Fruit fly (Drosophila melanogaster) whole organism, embryonic: Measurements from ENCODE around the gene Cpr67Fb.
A peak's percentile ranks its signal among the peaks of the same experiment; 100 is the strongest.

Experiments
- Adf1 ChIP-seq: fragments of 200-800 bp; sonication (Bioruptor generic); IDR thresholded peaks from 2 replicates; pipeline ENCODE4 v1.3.6; 2022; ENCODE audit warnings: missing biosample characterization, missing genetic modification characterization
- Asciz ChIP-seq: fragments of 200-800 bp; sonication (Bioruptor generic); optimal IDR thresholded peaks from 2 replicates; lab custom pipeline; 2017; ENCODE audit warnings: missing biosample characterization, mild to moderate bottlenecking, missing genetic modification characterization, missing genetic modification reagents
- CG10147 ChIP-seq: fragments of 200-800 bp; sonication (Bioruptor generic); optimal IDR thresholded peaks from 2 replicates; lab custom pipeline; 2019; ENCODE audit warnings: missing biosample characterization, mild to moderate bottlenecking, missing genetic modification characterization, moderate library complexity
- CG11560 ChIP-seq: fragments of 200-800 bp; sonication (Bioruptor generic); IDR thresholded peaks from 3 replicates; pipeline ENCODE4 v1.3.6; 2022; ENCODE audit warnings: missing biosample characterization, missing genetic modification characterization
- CG12104 ChIP-seq: fragments of 200-800 bp; sonication (Bioruptor generic); optimal IDR thresholded peaks from 3 replicates; lab custom pipeline; 2016; ENCODE audit warnings: missing biosample characterization, missing genetic modification characterization
- CG12391 ChIP-seq: fragments of 200-800 bp; sonication (Bioruptor generic); optimal IDR thresholded peaks from 3 replicates; lab custom pipeline; 2018; ENCODE audit warnings: missing biosample characterization, mild to moderate bottlenecking, missing genetic modification characterization, moderate library complexity
- CG13424 ChIP-seq: fragments of 200-800 bp; sonication (Bioruptor generic); optimal IDR thresholded peaks from 2 replicates; lab custom pipeline; 2019; ENCODE audit warnings: missing biosample characterization, mild to moderate bottlenecking, missing genetic modification characterization, moderate library complexity
- CG13624 ChIP-seq: fragments of 200-800 bp; sonication (Bioruptor generic); optimal IDR thresholded peaks from 2 replicates; lab custom pipeline; 2016; ENCODE audit warnings: missing biosample characterization, missing genetic modification characterization
- CG16863 ChIP-seq: fragments of 200-800 bp; sonication (Bioruptor generic); optimal IDR thresholded peaks from 3 replicates; lab custom pipeline; 2016; ENCODE audit warnings: missing biosample characterization, missing genetic modification characterization
- CG17328 ChIP-seq: fragments of 200-800 bp; sonication (Bioruptor generic); IDR thresholded peaks from 2 replicates; pipeline ENCODE4 v1.3.6; 2022; ENCODE audit warnings: missing biosample characterization, missing genetic modification characterization
- CG18476 ChIP-seq: fragments of 200-800 bp; sonication (Bioruptor generic); optimal IDR thresholded peaks from 2 replicates; lab custom pipeline; 2016; ENCODE audit warnings: missing biosample characterization, mild to moderate bottlenecking, missing genetic modification characterization
- CG32532 ChIP-seq: fragments of 200-800 bp; sonication (Bioruptor generic); IDR thresholded peaks from 2 replicates; pipeline ENCODE4 v1.3.6; 2022; ENCODE audit warnings: missing biosample characterization, missing genetic modification characterization
- CG33213 ChIP-seq: fragments of 200-800 bp; sonication (Bioruptor generic); optimal IDR thresholded peaks from 3 replicates; lab custom pipeline; 2016; ENCODE audit warnings: missing biosample characterization, missing genetic modification characterization
- CG3407 ChIP-seq: fragments of 200-800 bp; sonication (Bioruptor generic); optimal IDR thresholded peaks from 2 replicates; lab custom pipeline; 2018; ENCODE audit warnings: missing biosample characterization, mild to moderate bottlenecking, missing genetic modification characterization
- CG3847 ChIP-seq: fragments of 200-800 bp; sonication (Bioruptor generic); IDR thresholded peaks from 2 replicates; pipeline ENCODE4 v1.3.6; 2022; ENCODE audit warnings: missing biosample characterization, missing genetic modification characterization
- CG42726 ChIP-seq: fragments of 200-800 bp; sonication (Bioruptor generic); IDR thresholded peaks from 2 replicates; pipeline ENCODE4 v1.3.6; 2022; ENCODE audit warnings: missing biosample characterization, missing genetic modification characterization; ENCODE audit not compliant: partially characterized antibody
- CG4328 ChIP-seq: fragments of 200-800 bp; sonication (Bioruptor generic); optimal IDR thresholded peaks from 3 replicates; lab custom pipeline; 2017; ENCODE audit warnings: missing biosample characterization, missing genetic modification reagents, missing genetic modification characterization
- CG4360 ChIP-seq: fragments of 200-800 bp; sonication (Bioruptor generic); IDR thresholded peaks from 2 replicates; pipeline ENCODE4 v1.3.6; 2022; ENCODE audit warnings: missing biosample characterization, missing genetic modification characterization
- CG6683 ChIP-seq: fragments of 200-800 bp; sonication (Bioruptor generic); optimal IDR thresholded peaks from 2 replicates; lab custom pipeline; 2017; ENCODE audit warnings: missing biosample characterization, mild to moderate bottlenecking, missing genetic modification characterization, missing genetic modification reagents
- CG7372 ChIP-seq: fragments of 200-800 bp; sonication (Bioruptor generic); IDR thresholded peaks from 2 replicates; pipeline ENCODE4 v1.3.6; 2022; ENCODE audit warnings: missing biosample characterization, missing genetic modification characterization
- CG8388 ChIP-seq: fragments of 200-800 bp; sonication (Bioruptor generic); optimal IDR thresholded peaks from 2 replicates; lab custom pipeline; 2019; ENCODE audit warnings: missing biosample characterization, mild to moderate bottlenecking, missing genetic modification characterization, moderate library complexity
- CG8765 ChIP-seq: fragments of 200-800 bp; sonication (Bioruptor generic); IDR thresholded peaks from 2 replicates; pipeline ENCODE4 v1.3.6; 2022; ENCODE audit warnings: missing biosample characterization, missing genetic modification characterization
- CG8924 ChIP-seq: fragments of 200-800 bp; optimal IDR thresholded peaks from 3 replicates; lab custom pipeline; 2019; ENCODE audit warnings: missing biosample characterization, mild to moderate bottlenecking, missing genetic modification characterization, moderate library complexity
- CTCF ChIP-seq: fragments of 200-800 bp; sonication (Bioruptor generic); optimal IDR thresholded peaks from 2 replicates; lab custom pipeline; 2017; ENCODE audit warnings: missing biosample characterization, mild to moderate bottlenecking, missing genetic modification characterization, moderate library complexity
- Chrac-16 ChIP-seq: fragments of 200-800 bp; sonication (Bioruptor generic); optimal IDR thresholded peaks from 3 replicates; lab custom pipeline; 2016; ENCODE audit warnings: missing biosample characterization, missing genetic modification characterization
- Dad ChIP-seq: fragments of 200-800 bp; sonication (Bioruptor generic); optimal IDR thresholded peaks from 3 replicates; lab custom pipeline; 2016; ENCODE audit warnings: missing biosample characterization, missing genetic modification characterization
- Dip3 ChIP-seq: fragments of 200-800 bp; sonication (Bioruptor generic); optimal IDR thresholded peaks from 3 replicates; lab custom pipeline; 2016; ENCODE audit warnings: missing biosample characterization, missing genetic modification characterization
- E2f2 ChIP-seq: fragments of 200-800 bp; sonication (Bioruptor generic); IDR thresholded peaks from 2 replicates; pipeline ENCODE4 v1.3.6; 2022; ENCODE audit warnings: missing biosample characterization, missing genetic modification characterization
- Eip74EF ChIP-seq, 2 experiments: fragments of 200-800 bp in 1 of 2; fragments of >200 bp in 1 of 2; sonication (Bioruptor generic) in 1 of 2; optimal IDR thresholded peaks; 2 replicates each; lab custom pipeline; 2017 to 2019; ENCODE audit warnings: missing biosample characterization in 2 of 2, missing genetic modification characterization in 2 of 2, mild to moderate bottlenecking in 1 of 2, moderate library complexity in 1 of 2
- H2.0 ChIP-seq: fragments of 200-800 bp; sonication (Bioruptor generic); IDR thresholded peaks from 2 replicates; pipeline ENCODE4 v1.3.6; 2022; ENCODE audit warnings: missing biosample characterization, missing genetic modification characterization
- Hr78 ChIP-seq, 2 experiments: fragments of 200-800 bp in 1 of 2; fragments of >200 bp in 1 of 2; sonication (Bioruptor generic) in 1 of 2; optimal IDR thresholded peaks; 2 replicates each; lab custom pipeline; 2017 to 2019; ENCODE audit warnings: missing biosample characterization in 2 of 2, missing genetic modification characterization in 2 of 2, mild to moderate bottlenecking in 1 of 2, moderate library complexity in 1 of 2
- NFAT ChIP-seq: fragments of 200-800 bp; sonication (Bioruptor generic); IDR thresholded peaks from 2 replicates; pipeline ENCODE4 v1.3.6; 2022; ENCODE audit warnings: missing biosample characterization, missing genetic modification characterization
- Opbp ChIP-seq: fragments of 200-800 bp; sonication (Bioruptor generic); IDR thresholded peaks from 3 replicates; pipeline ENCODE4 v1.3.6; 2022; ENCODE audit warnings: missing biosample characterization, missing genetic modification characterization; ENCODE audit not compliant: partially characterized antibody
- Taf1 ChIP-seq: fragments of 200-800 bp; sonication (Bioruptor generic); IDR thresholded peaks from 2 replicates; pipeline ENCODE4 v1.3.6; 2022; ENCODE audit warnings: missing biosample characterization, missing genetic modification characterization
- Xbp1 ChIP-seq: fragments of 200-800 bp; sonication (Bioruptor generic); optimal IDR thresholded peaks from 3 replicates; lab custom pipeline; 2016; ENCODE audit warnings: missing biosample characterization, mild to moderate bottlenecking, missing genetic modification characterization
- ato ChIP-seq: fragments of 200-800 bp; sonication (Bioruptor generic); IDR thresholded peaks from 2 replicates; pipeline ENCODE4 v1.3.6; 2022; ENCODE audit warnings: missing biosample characterization, missing genetic modification characterization; ENCODE audit not compliant: partially characterized antibody
- bsh ChIP-seq, 2 experiments: fragments of 200-800 bp; sonication (Bioruptor generic); optimal IDR thresholded peaks; 2 replicates each; lab custom pipeline; 2017 to 2018; ENCODE audit warnings: mild to moderate bottlenecking in 2 of 2, missing biosample characterization in 2 of 2, missing genetic modification characterization in 2 of 2, moderate library complexity in 1 of 2
- chif ChIP-seq, 2 experiments: fragments of 200-800 bp; sonication (Bioruptor generic); optimal IDR thresholded peaks; 3 replicates each; lab custom pipeline; 2016; ENCODE audit warnings: missing biosample characterization in 2 of 2, missing genetic modification characterization in 2 of 2
- crp ChIP-seq, 2 experiments: fragments of 200-800 bp; sonication (Bioruptor generic); optimal IDR thresholded peaks; 2 replicates in 1 of 2; 3 replicates in 1 of 2; lab custom pipeline; 2017; ENCODE audit warnings: missing biosample characterization in 2 of 2, missing genetic modification characterization in 2 of 2, mild to moderate bottlenecking in 1 of 2, moderate library complexity in 1 of 2
- disco-r ChIP-seq: fragments of 200-800 bp; sonication (Bioruptor generic); optimal IDR thresholded peaks from 2 replicates; lab custom pipeline; 2016; ENCODE audit warnings: missing biosample characterization, missing genetic modification characterization
- dmrt99B ChIP-seq: fragments of 200-800 bp; sonication (Bioruptor generic); optimal IDR thresholded peaks from 2 replicates; lab custom pipeline; 2018; ENCODE audit warnings: missing biosample characterization, mild to moderate bottlenecking, missing genetic modification characterization, moderate library complexity
- gt ChIP-seq: fragments of 200-800 bp; sonication (Bioruptor generic); IDR thresholded peaks from 2 replicates; pipeline ENCODE4 v1.3.6; 2022; ENCODE audit warnings: missing biosample characterization, missing genetic modification characterization
- jumu ChIP-seq: fragments of 200-800 bp; sonication (Bioruptor generic); optimal IDR thresholded peaks from 3 replicates; lab custom pipeline; 2016; ENCODE audit warnings: missing biosample characterization, missing genetic modification characterization
- kay ChIP-seq: fragments of 200-800 bp; sonication (Bioruptor generic); optimal IDR thresholded peaks from 2 replicates; lab custom pipeline; 2016; ENCODE audit warnings: missing biosample characterization, missing genetic modification characterization
- sens-2 ChIP-seq: fragments of 200-800 bp; sonication (Bioruptor generic); IDR thresholded peaks from 2 replicates; pipeline ENCODE4 v1.3.6; 2022; ENCODE audit warnings: missing biosample characterization, missing genetic modification characterization
- sob ChIP-seq: fragments of 200-800 bp; sonication (Bioruptor generic); IDR thresholded peaks from 2 replicates; pipeline ENCODE4 v1.3.6; 2022; ENCODE audit warnings: missing biosample characterization, missing genetic modification characterization
- sug ChIP-seq: fragments of 200-800 bp; optimal IDR thresholded peaks from 2 replicates; lab custom pipeline; 2019; ENCODE audit warnings: missing biosample characterization, mild to moderate bottlenecking, missing genetic modification characterization, moderate library complexity
- tin ChIP-seq: fragments of 200-800 bp; sonication (Bioruptor generic); optimal IDR thresholded peaks from 3 replicates; lab custom pipeline; 2016; ENCODE audit warnings: missing biosample characterization, missing genetic modification characterization
- usp ChIP-seq: fragments of >200 bp; optimal IDR thresholded peaks from 2 replicates; lab custom pipeline; 2017; ENCODE audit warnings: missing biosample characterization, missing genetic modification characterization

Cpr67Fb gene

DNA sequence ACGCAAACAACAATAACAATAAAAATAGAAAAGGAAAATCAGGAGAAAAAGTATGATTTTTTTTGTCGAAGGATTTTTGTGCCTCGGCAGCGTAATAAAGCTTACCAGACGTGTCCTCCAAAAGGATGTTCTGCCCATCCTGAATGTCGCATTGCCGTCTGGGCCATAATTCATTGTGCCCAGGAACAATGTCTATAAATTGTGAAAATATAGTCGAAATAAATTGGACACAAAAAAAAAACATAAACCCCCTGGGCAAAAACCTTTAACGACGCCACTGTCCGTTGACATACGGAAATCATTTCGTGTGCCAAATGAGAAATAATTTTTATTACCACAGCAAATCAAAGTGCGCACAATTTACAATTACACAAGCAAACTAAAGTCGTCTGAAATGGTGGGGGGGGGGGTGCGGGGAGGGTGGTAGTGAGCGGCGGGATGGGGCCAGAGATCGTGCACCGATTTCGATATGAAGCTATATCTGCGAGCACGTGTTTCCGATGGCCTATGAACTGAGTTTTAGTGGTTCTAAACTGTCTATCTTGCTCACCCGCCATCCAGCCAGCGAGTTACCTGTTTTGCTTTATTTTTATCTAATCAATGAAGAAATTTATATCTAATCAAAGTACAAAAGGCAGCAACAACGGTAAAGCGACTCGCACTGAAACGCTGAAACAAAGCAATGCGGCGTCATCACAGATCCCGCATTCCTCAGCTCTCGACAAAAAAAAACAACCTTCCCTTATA lies 27.2 kb upstream of the Cpr67Fb start (continued):
- TF ChIP-seq bsh (GFP tag; optimal IDR thresholded peaks at IDR 0.05; lab: Kevin White, UChicago) (no peak), CG10147 (GFP tag; lab: Kevin White, UChicago) (no peak), CG11560 (0 out of 3 replicates have a peak, but pooled peaks have one; percentile 59), H2.0 (GFP tag; lab: Robert Waterston, UW) (0 out of 2 replicates have a peak, but pooled peaks have one; percentile 31), Asciz (GFP tag; lab: Kevin White, UChicago) (no peak), CG8765 (no peak), kay (no peak), E2f2 (GFP tag; lab: Robert Waterston, UW) (0 out of 2 replicates have a peak, but pooled peaks have one; percentile 19), CTCF (no peak), NFAT (GFP tag; lab: Robert Waterston, UW) (no peak), CG13624 (GFP tag; lab: Kevin White, UChicago) (peak; percentile 55), CG8388 (GFP tag; lab: Kevin White, UChicago) (no peak), chif (GFP tag; optimal IDR thresholded peaks at IDR 0.05; lab: Kevin White, UChicago) (peak in 1 of 2 experiments; percentile 39), Xbp1 (GFP tag; lab: Kevin White, UChicago) (peak; percentile 10), disco-r (GFP tag; lab: Kevin White, UChicago) (peak; percentile 37), Chrac-16 (GFP tag; lab: Kevin White, UChicago) (no peak), ato (GFP tag; lab: Robert Waterston, UW) (no peak), Dip3 (GFP tag; lab: Kevin White, UChicago) (peak; percentile 55), CG12391 (tag; lab: Kevin White, UChicago) (no peak), CG3407 (GFP tag; lab: Kevin White, UChicago) (no peak), Opbp (GFP tag; lab: Robert Waterston, UW) (no peak), CG6683 (GFP tag; lab: Kevin White, UChicago) (peak; percentile 14), jumu (peak; percentile 18), CG32532 (GFP tag; lab: Robert Waterston, UW) (peak; percentile 64), CG16863 (GFP tag; lab: Kevin White, UChicago) (no peak), Taf1 (GFP tag; lab: Robert Waterston, UW) (no peak), dmrt99B (peak; percentile 15), crp (GFP tag; optimal IDR thresholded peaks at IDR 0.05; lab: Kevin White, UChicago) (no peak), CG33213 (GFP tag; lab: Kevin White, UChicago) (no peak), CG12104 (GFP tag; lab: Kevin White, UChicago) (no peak), CG3847 (GFP tag; lab: Robert Waterston, UW) (peak; percentile 41), Hr78 (GFP tag; optimal IDR thresholded peaks at IDR 0.05; lab: Kevin White, UChicago) (peak in 1 of 2 experiments; percentile 67), CG13424 (tag; lab: Kevin White, UChicago) (peak; percentile 3), tin (no peak), CG7372 (no peak), sug (peak; percentile 35), Eip74EF (GFP tag; optimal IDR thresholded peaks at IDR 0.05; lab: Kevin White, UChicago) (no peak), Dad (GFP tag; lab: Kevin White, UChicago) (peak; percentile 36), CG4328 (GFP tag; lab: Kevin White, UChicago) (no peak), gt (GFP tag; lab: Robert Waterston, UW) (no peak), CG17328 (GFP tag; lab: Robert Waterston, UW) (peak; percentile 20; the same call in 1 of the 2 replicates), CG42726 (no peak), CG4360 (GFP tag; lab: Robert Waterston, UW) (no peak), usp (no peak), sob (GFP tag; lab: Robert Waterston, UW) (peak; percentile 28; the same call in 1 of the 2 replicates), sens-2 (GFP tag; lab: Robert Waterston, UW) (peak; percentile 51; the same call in 1 of the 2 replicates), Adf1 (GFP tag; lab: Robert Waterston, UW) (no peak; the same call in 1 of the 2 replicates), CG8924 (tag; lab: Kevin White, UChicago) (no peak), CG18476 (no peak)
